Worm (Caenorhabditis elegans) whole organism, midembryonic: ENCODE data around the gene C49C3.20.

ENCODE experiments used
- T22C8.4 ChIP-seq: fragments of 200-800 bp; sonication (Bioruptor generic); IDR thresholded peaks from 2 replicates; pipeline ENCODE4 v1.3.6; 2022; ENCODE audit warnings: missing genetic modification characterization, missing compliant biosample characterization
- flt-1 ChIP-seq: fragments of 200-800 bp; sonication (Bioruptor generic); IDR thresholded peaks from 2 replicates; pipeline ENCODE4 v1.3.6; 2022; ENCODE audit warnings: missing genetic modification characterization, missing compliant biosample characterization
- klf-2 ChIP-seq: fragments of 200-800 bp; sonication (Bioruptor generic); conservative IDR thresholded peaks from 2 replicates; pipeline ENCODE4 v1.3.6; 2022; ENCODE audit warnings: missing genetic modification reagents, missing genetic modification characterization, missing compliant biosample characterization
- med-1 ChIP-seq: sonication (generic microtip); optimal IDR thresholded peaks from 2 replicates; lab custom pipeline; 2017; ENCODE audit warnings: missing genetic modification characterization, mild to moderate bottlenecking, missing compliant biosample characterization, antibody characterized with exemption, missing genetic modification reagents; ENCODE audit not compliant: insufficient read depth
- ref-1 ChIP-seq: fragments of 200-800 bp; sonication (Bioruptor generic); conservative IDR thresholded peaks from 2 replicates; pipeline ENCODE4 v1.3.6; 2022; ENCODE audit warnings: missing genetic modification reagents, missing genetic modification characterization, missing compliant biosample characterization
- tab-1 ChIP-seq: fragments of 200-800 bp; sonication (Bioruptor generic); IDR thresholded peaks from 2 replicates; pipeline ENCODE4 v1.3.6; 2022; ENCODE audit warnings: missing genetic modification characterization, missing compliant biosample characterization
- ztf-23 ChIP-seq: fragments of 200-800 bp; sonication (Bioruptor generic); IDR thresholded peaks from 2 replicates; pipeline ENCODE4 v1.3.6; 2022; ENCODE audit warnings: missing genetic modification reagents, missing genetic modification characterization, missing compliant biosample characterization

- no peak for TF ChIP-seq med-1 (GFP tag; lab: Kevin White, UChicago)
- no peak for TF ChIP-seq tab-1
- no peak for TF ChIP-seq flt-1 (GFP tag; lab: Robert Waterston, UW)
- TF ChIP-seq klf-2 (GFP tag; lab: Robert Waterston, UW), result no peak
- no peak for TF ChIP-seq T22C8.4 (GFP tag; lab: Robert Waterston, UW)
- TF ChIP-seq ref-1, result no peak
- TF ChIP-seq ztf-23 (GFP tag; lab: Robert Waterston, UW), result no peak
Measured at ce11 chrIV:17293068-17293467, 23.2 kb downstream of the C49C3.20 start.
